Fruit fly (Drosophila melanogaster) whole organism, embryonic: ENCODE data around the gene CHKov1.

Experiments used
- CG10274 ChIP-seq: fragments of 200-800 bp; sonication (Bioruptor generic); optimal IDR thresholded peaks from 3 replicates; lab custom pipeline; 2017; ENCODE audit warnings: missing biosample characterization, mild to moderate bottlenecking, missing genetic modification characterization
- CG11093 ChIP-seq: fragments of 200-800 bp; sonication (Bioruptor generic); IDR thresholded peaks from 3 replicates; pipeline ENCODE4 v1.3.6; 2022; ENCODE audit warnings: missing biosample characterization, missing genetic modification characterization
- CG12769 ChIP-seq: fragments of 200-800 bp; sonication (Bioruptor generic); optimal IDR thresholded peaks from 2 replicates; lab custom pipeline; 2019; ENCODE audit warnings: missing biosample characterization, mild to moderate bottlenecking, missing genetic modification characterization, moderate library complexity
- CG13894 ChIP-seq: fragments of 200-800 bp; sonication (Bioruptor generic); optimal IDR thresholded peaks from 3 replicates; lab custom pipeline; 2018; ENCODE audit warnings: missing biosample characterization, mild to moderate bottlenecking, missing genetic modification characterization, moderate library complexity
- CG15269 ChIP-seq: fragments of 200-800 bp; sonication (Bioruptor generic); optimal IDR thresholded peaks from 2 replicates; lab custom pipeline; 2018; ENCODE audit warnings: missing biosample characterization, mild to moderate bottlenecking, missing genetic modification characterization, moderate library complexity
- CG2120 ChIP-seq: fragments of 200-800 bp; sonication (Bioruptor generic); optimal IDR thresholded peaks from 3 replicates; lab custom pipeline; 2016; ENCODE audit warnings: missing biosample characterization, missing genetic modification characterization
- CG31224 ChIP-seq: fragments of 200-800 bp; sonication (Bioruptor generic); IDR thresholded peaks from 2 replicates; pipeline ENCODE4 v1.3.6; 2022; ENCODE audit warnings: missing biosample characterization, missing genetic modification characterization
- CG33557 ChIP-seq: fragments of 200-800 bp; sonication (Bioruptor generic); optimal IDR thresholded peaks from 2 replicates; lab custom pipeline; 2019; ENCODE audit warnings: missing biosample characterization, mild to moderate bottlenecking, missing genetic modification characterization, moderate library complexity
- CG34422 ChIP-seq: fragments of 200-800 bp; sonication (Bioruptor generic); IDR thresholded peaks from 3 replicates; pipeline ENCODE4 v1.3.6; 2022; ENCODE audit warnings: missing biosample characterization, missing genetic modification characterization
- CG42726 ChIP-seq: fragments of 200-800 bp; sonication (Bioruptor generic); IDR thresholded peaks from 2 replicates; pipeline ENCODE4 v1.3.6; 2022; ENCODE audit warnings: missing biosample characterization, missing genetic modification characterization; ENCODE audit not compliant: partially characterized antibody
- CG6765 ChIP-seq: fragments of 200-800 bp; sonication (Bioruptor generic); optimal IDR thresholded peaks from 3 replicates; lab custom pipeline; 2017; ENCODE audit warnings: missing biosample characterization, mild to moderate bottlenecking, missing genetic modification characterization
- CG6791 ChIP-seq: fragments of 200-800 bp; sonication (Bioruptor generic); IDR thresholded peaks from 3 replicates; pipeline ENCODE4 v1.3.6; 2022; ENCODE audit warnings: missing biosample characterization, missing genetic modification characterization; ENCODE audit not compliant: partially characterized antibody
- CG8290 ChIP-seq, 3 experiments: fragments of 200-800 bp; sonication (Bioruptor generic); optimal IDR thresholded peaks; 2 replicates each; lab custom pipeline; 2016 to 2019; ENCODE audit warnings: missing biosample characterization in 3 of 3, missing genetic modification characterization in 3 of 3, mild to moderate bottlenecking in 2 of 3, moderate library complexity in 1 of 3
- CG8388 ChIP-seq: fragments of 200-800 bp; sonication (Bioruptor generic); optimal IDR thresholded peaks from 2 replicates; lab custom pipeline; 2019; ENCODE audit warnings: missing biosample characterization, mild to moderate bottlenecking, missing genetic modification characterization, moderate library complexity
- Dbx ChIP-seq: fragments of 200-800 bp; sonication (Bioruptor generic); IDR thresholded peaks from 3 replicates; pipeline ENCODE4 v1.3.6; 2022; ENCODE audit warnings: missing biosample characterization, missing genetic modification characterization
- Deaf1 ChIP-seq: fragments of 200-800 bp; optimal IDR thresholded peaks from 3 replicates; lab custom pipeline; 2019; ENCODE audit warnings: missing biosample characterization, mild to moderate bottlenecking, missing genetic modification characterization, moderate library complexity
- Dip3 ChIP-seq: fragments of 200-800 bp; sonication (Bioruptor generic); optimal IDR thresholded peaks from 3 replicates; lab custom pipeline; 2016; ENCODE audit warnings: missing biosample characterization, missing genetic modification characterization
- E2f1 ChIP-seq: fragments of 200-800 bp; sonication (Bioruptor generic); IDR thresholded peaks from 2 replicates; pipeline ENCODE4 v1.3.6; 2022; ENCODE audit warnings: missing biosample characterization, missing genetic modification characterization
- Fer3 ChIP-seq: fragments of 200-800 bp; sonication (Bioruptor generic); optimal IDR thresholded peaks from 2 replicates; lab custom pipeline; 2018; ENCODE audit warnings: missing biosample characterization, mild to moderate bottlenecking, missing genetic modification characterization, moderate library complexity
- HHEX ChIP-seq: fragments of 200-800 bp; sonication (Bioruptor generic); optimal IDR thresholded peaks from 3 replicates; lab custom pipeline; 2017; ENCODE audit warnings: missing biosample characterization, mild to moderate bottlenecking, missing genetic modification characterization, missing genetic modification reagents
- Hr51 ChIP-seq, 2 experiments: fragments of 200-800 bp; sonication (Bioruptor generic); optimal IDR thresholded peaks; 2 replicates in 1 of 2; 3 replicates in 1 of 2; lab custom pipeline; 2016 to 2018; ENCODE audit warnings: missing biosample characterization in 2 of 2, missing genetic modification characterization in 2 of 2, mild to moderate bottlenecking in 1 of 2, moderate library complexity in 1 of 2
- MBD-R2 ChIP-seq: fragments of 200-800 bp; sonication (Bioruptor generic); IDR thresholded peaks from 2 replicates; pipeline ENCODE4 v1.3.6; 2022; ENCODE audit warnings: missing biosample characterization, missing genetic modification characterization
- Myb ChIP-seq: fragments of 200-800 bp; sonication (Bioruptor generic); optimal IDR thresholded peaks from 2 replicates; lab custom pipeline; 2016; ENCODE audit warnings: missing biosample characterization, missing genetic modification characterization
- Neu2 ChIP-seq: fragments of 200-800 bp; sonication (Bioruptor generic); optimal IDR thresholded peaks from 3 replicates; lab custom pipeline; 2016; ENCODE audit warnings: missing biosample characterization, missing genetic modification characterization, borderline replicate concordance
- Sry-δ ChIP-seq: fragments of 200-800 bp; sonication (Bioruptor generic); optimal IDR thresholded peaks from 2 replicates; lab custom pipeline; 2016; ENCODE audit warnings: missing biosample characterization, missing genetic modification characterization
- Trl ChIP-seq, 3 experiments: fragments of >200 bp in 2 of 3; fragments of 200-800 bp in 1 of 3; sonication (Bioruptor generic) in 1 of 3; optimal IDR thresholded peaks; 2 replicates in 1 of 3; 3 replicates in 2 of 3; lab custom pipeline; 2016 to 2017; ENCODE audit warnings: missing biosample characterization in 1 of 3, missing genetic modification characterization in 1 of 3
- ac ChIP-seq: fragments of 200-800 bp; sonication (Bioruptor generic); optimal IDR thresholded peaks from 3 replicates; lab custom pipeline; 2017; ENCODE audit warnings: missing biosample characterization, mild to moderate bottlenecking, missing genetic modification characterization
- btn ChIP-seq: fragments of 200-800 bp; sonication (Bioruptor generic); optimal IDR thresholded peaks from 2 replicates; lab custom pipeline; 2016; ENCODE audit warnings: missing biosample characterization, missing genetic modification characterization
- ci ChIP-seq: fragments of 200-800 bp; sonication (Bioruptor generic); IDR thresholded peaks from 3 replicates; pipeline ENCODE4 v1.3.6; 2022; ENCODE audit warnings: missing biosample characterization, missing genetic modification characterization
- eve ChIP-seq, 2 experiments: fragments of >200 bp; optimal IDR thresholded peaks; 2 replicates each; lab custom pipeline; 2017; ENCODE audit warnings: missing biosample characterization in 2 of 2, missing genetic modification characterization in 2 of 2
- exex ChIP-seq: fragments of 200-800 bp; sonication (Bioruptor generic); optimal IDR thresholded peaks from 4 replicates; lab custom pipeline; 2018; ENCODE audit warnings: missing biosample characterization, mild to moderate bottlenecking, missing genetic modification characterization, moderate library complexity
- gem ChIP-seq: fragments of 200-800 bp; sonication (Bioruptor generic); optimal IDR thresholded peaks from 2 replicates; lab custom pipeline; 2019; ENCODE audit warnings: missing biosample characterization, mild to moderate bottlenecking, missing genetic modification characterization, moderate library complexity
- hb ChIP-seq: fragments of 200-800 bp; sonication (Bioruptor generic); IDR thresholded peaks from 3 replicates; pipeline ENCODE4 v1.3.6; 2022; ENCODE audit warnings: missing biosample characterization, missing genetic modification characterization; ENCODE audit not compliant: partially characterized antibody
- hkb ChIP-seq, 2 experiments: fragments of 200-800 bp in 1 of 2; fragments of >200 bp in 1 of 2; sonication (Bioruptor generic) in 1 of 2; IDR thresholded peaks in 1 of 2; optimal IDR thresholded peaks in 1 of 2; 2 replicates each; pipeline versions ENCODE4 v1.3.6 to Lab custom; 2017 to 2022; ENCODE audit warnings: missing biosample characterization in 1 of 2, missing genetic modification characterization in 1 of 2
- nau ChIP-seq: fragments of 200-800 bp; sonication (Bioruptor generic); optimal IDR thresholded peaks from 3 replicates; lab custom pipeline; 2017; ENCODE audit warnings: missing biosample characterization, mild to moderate bottlenecking, missing genetic modification characterization, missing genetic modification reagents
- schlank ChIP-seq: fragments of 200-800 bp; sonication (Bioruptor generic); optimal IDR thresholded peaks from 2 replicates; lab custom pipeline; 2018; ENCODE audit warnings: missing biosample characterization, mild to moderate bottlenecking, missing genetic modification characterization
- scrt ChIP-seq: fragments of 200-800 bp; sonication (Bioruptor generic); optimal IDR thresholded peaks from 2 replicates; lab custom pipeline; 2018; ENCODE audit warnings: missing biosample characterization, mild to moderate bottlenecking, missing genetic modification characterization, moderate library complexity
- sim ChIP-seq: fragments of 200-800 bp; sonication (Bioruptor generic); IDR thresholded peaks from 2 replicates; pipeline ENCODE4 v1.3.6; 2022; ENCODE audit warnings: missing biosample characterization, missing genetic modification characterization
- sna ChIP-seq: fragments of 200-800 bp; sonication (Bioruptor generic); IDR thresholded peaks from 2 replicates; pipeline ENCODE4 v1.3.6; 2022; ENCODE audit warnings: missing biosample characterization, missing genetic modification characterization; ENCODE audit not compliant: partially characterized antibody
- sug ChIP-seq: fragments of 200-800 bp; optimal IDR thresholded peaks from 2 replicates; lab custom pipeline; 2019; ENCODE audit warnings: missing biosample characterization, mild to moderate bottlenecking, missing genetic modification characterization, moderate library complexity
- twi ChIP-seq: fragments of 200-800 bp; optimal IDR thresholded peaks from 2 replicates; lab custom pipeline; 2019; ENCODE audit warnings: missing biosample characterization, mild to moderate bottlenecking, missing genetic modification characterization, moderate library complexity
- zfh2 ChIP-seq: fragments of 200-800 bp; sonication (Bioruptor generic); optimal IDR thresholded peaks from 2 replicates; lab custom pipeline; 2016; ENCODE audit warnings: missing biosample characterization, missing genetic modification characterization

Gene CHKov1

DNA sequence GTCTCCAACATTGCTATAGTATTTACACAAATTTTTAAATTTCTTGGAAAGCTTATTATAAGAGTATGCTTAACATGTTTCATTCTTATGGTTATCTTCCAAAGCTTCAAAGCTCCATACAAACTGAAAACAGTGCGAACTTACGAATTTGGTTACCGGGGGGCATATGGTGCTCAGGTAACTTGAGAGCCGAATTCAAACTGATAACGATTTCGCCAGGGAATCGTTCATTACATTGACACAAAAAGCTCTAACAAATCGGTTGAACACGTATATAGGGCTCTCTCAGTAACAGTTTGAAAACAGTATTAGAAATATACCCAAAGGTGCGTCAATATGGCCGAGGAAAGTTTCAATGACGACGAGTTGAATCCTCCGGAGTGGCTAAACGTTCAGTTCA is 28.5 kb downstream of the CHKov1 start, which contains the start of gene CG13659 (continued):
- TF ChIP-seq Hr51 (GFP tag; optimal IDR thresholded peaks at IDR 0.05; lab: Kevin White, UChicago) = no peak
- TF ChIP-seq CG8388 = no peak
- TF ChIP-seq CG42726 (GFP tag; lab: Robert Waterston, UW) = no peak
- no peak for TF ChIP-seq Myb
- TF ChIP-seq CG12769 (tag; lab: Kevin White, UChicago) = peak; percentile 61
- TF ChIP-seq CG2120 (GFP tag; lab: Kevin White, UChicago) = no peak
- no peak for TF ChIP-seq CG6791 (GFP tag; lab: Robert Waterston, UW)
- no peak for TF ChIP-seq Deaf1
- no peak for TF ChIP-seq E2f1 (GFP tag; lab: Robert Waterston, UW)
- peak; percentile 30 for TF ChIP-seq CG13894
- no peak for TF ChIP-seq gem (tag; lab: Kevin White, UChicago)
- no peak for TF ChIP-seq CG31224 (GFP tag; lab: Robert Waterston, UW)
- TF ChIP-seq CG8290 (GFP tag; optimal IDR thresholded peaks at IDR 0.05; lab: Kevin White, UChicago) = no peak
- peak in 1 of 2 experiments; percentile 4 for TF ChIP-seq CG8290 (tag; optimal IDR thresholded peaks at IDR 0.05; lab: Kevin White, UChicago)
- no peak for TF ChIP-seq eve (GFP tag; optimal IDR thresholded peaks at IDR 0.05; lab: Kevin White, UChicago)
- TF ChIP-seq exex = peak; percentile 23
- TF ChIP-seq hb (GFP tag; lab: Robert Waterston, UW) = no peak
- TF ChIP-seq btn (GFP tag; lab: Kevin White, UChicago) = no peak
- no peak for TF ChIP-seq sna
- TF ChIP-seq schlank (tag; lab: Kevin White, UChicago) = no peak
- TF ChIP-seq nau (GFP tag; lab: Kevin White, UChicago) = no peak
- TF ChIP-seq hkb (optimal IDR thresholded peaks at IDR 0.05; lab: Kevin White, UChicago) = no peak
- TF ChIP-seq hkb (GFP tag; IDR thresholded peaks at IDR 0.05; lab: Robert Waterston, UW) = peak; percentile 10; the same call in 1 of the 2 replicates
- TF ChIP-seq Trl (optimal IDR thresholded peaks at IDR 0.05; lab: Kevin White, UChicago) = peak in 1 of 2 experiments; percentile 19
- no peak for TF ChIP-seq Trl (GFP tag; optimal IDR thresholded peaks at IDR 0.05; lab: Kevin White, UChicago)
- TF ChIP-seq CG33557 (GFP tag; lab: Kevin White, UChicago) = no peak
- peak; percentile 97 for TF ChIP-seq sug (tag; lab: Kevin White, UChicago)
- TF ChIP-seq twi (tag; lab: Kevin White, UChicago) = no peak
- TF ChIP-seq CG34422 = no peak
- no peak for TF ChIP-seq scrt (GFP tag; lab: Kevin White, UChicago)
- no peak for TF ChIP-seq MBD-R2 (GFP tag; lab: Robert Waterston, UW)
- TF ChIP-seq Fer3 (tag; lab: Kevin White, UChicago) = no peak
- no peak for TF ChIP-seq CG10274 (GFP tag; lab: Kevin White, UChicago)
- no peak for TF ChIP-seq CG6765
- TF ChIP-seq CG11093 (GFP tag; lab: Robert Waterston, UW) = no peak
- no peak for TF ChIP-seq Dip3
- no peak for TF ChIP-seq sim (GFP tag; lab: Robert Waterston, UW)
- no peak for TF ChIP-seq ci (GFP tag; lab: Robert Waterston, UW)
- no peak for TF ChIP-seq ac (GFP tag; lab: Kevin White, UChicago)
- TF ChIP-seq zfh2 (GFP tag; lab: Kevin White, UChicago) = no peak
- no peak for TF ChIP-seq Neu2 (GFP tag; lab: Kevin White, UChicago)
- TF ChIP-seq Sry-δ (GFP tag; lab: Kevin White, UChicago) = no peak
- TF ChIP-seq HHEX (GFP tag; lab: Kevin White, UChicago) = no peak
- TF ChIP-seq CG15269 (tag; lab: Kevin White, UChicago) = peak; percentile 41
- TF ChIP-seq Dbx (GFP tag; lab: Robert Waterston, UW) = 0 out of 3 replicates have a peak, but pooled peaks have one; percentile 28
